Fruit fly (Drosophila melanogaster) S2 (cell line): ENCODE measurements around the gene Phae1.

Source experiments
- CG8478 ChIP-seq: fragments of >200 bp; optimal IDR thresholded peaks from 2 replicates; lab custom pipeline; 2018
- CTCF ChIP-seq, 2 experiments: fragments of >200 bp; optimal IDR thresholded peaks; 2 replicates each; lab custom pipeline; 2018

Gene Phae1

dm6 chr2L:12108779-12109564, at the start of gene Phae1, which contains the start of gene Rab6:
Gene Phae1 (plus strand): TSS chr2L:12109417.
Gene Rab6 (minus strand): TSS chr2L:12109116.
- peak in 1 of 2 experiments; percentile 4 for TF ChIP-seq CTCF (optimal IDR thresholded peaks at IDR 0.05; lab: Kevin White, UChicago)
- TF ChIP-seq CG8478 (lab: Kevin White, UChicago) = no peak

dm6 chr2L:12063035-12063434, 46.2 kb upstream of the Phae1 start, which contains the start of gene Rab3-GAP:
Gene Rab3-GAP (minus strand): TSS chr2L:12063184.
- TF ChIP-seq CTCF (optimal IDR thresholded peaks at IDR 0.05; lab: Kevin White, UChicago) (no peak), CG8478 (lab: Kevin White, UChicago) (no peak)

dm6 chr2L:12065683-12066386, 43.4 kb upstream of the Phae1 start:
- no peak for TF ChIP-seq CG8478 (lab: Kevin White, UChicago)
- no peak for TF ChIP-seq CTCF (optimal IDR thresholded peaks at IDR 0.05; lab: Kevin White, UChicago)

- TF ChIP-seq CG8478 (lab: Kevin White, UChicago) (no peak), CTCF (optimal IDR thresholded peaks at IDR 0.05; lab: Kevin White, UChicago) (no peak)
These were observed 42.5 kb upstream of the Phae1 start, which contains the start of gene firl for dm6 chr2L:12066617-12067251. Gene firl (minus strand): TSS chr2L:12066775.

dm6 chr2L:12075850-12076249, 33.4 kb upstream of the Phae1 start, which contains the start of gene CG14947:
Gene CG14947 (plus strand): TSS chr2L:12076100.
- TF ChIP-seq CTCF (optimal IDR thresholded peaks at IDR 0.05; lab: Kevin White, UChicago) (no peak), CG8478 (lab: Kevin White, UChicago) (no peak)

- TF ChIP-seq CTCF (optimal IDR thresholded peaks at IDR 0.05; lab: Kevin White, UChicago) (peak; percentile 73 to 77), CG8478 (lab: Kevin White, UChicago) (no peak)
These were observed 31.0 kb upstream of the Phae1 start for dm6 chr2L:12078123-12078658.

- TF ChIP-seq CG8478 (lab: Kevin White, UChicago) = no peak
- TF ChIP-seq CTCF (optimal IDR thresholded peaks at IDR 0.05; lab: Kevin White, UChicago) = no peak
These were observed 30.5 kb upstream of the Phae1 start for dm6 chr2L:12078695-12079094.

dm6 chr2L:12079827-12080381, 29.3 kb upstream of the Phae1 start:
- TF ChIP-seq CTCF (optimal IDR thresholded peaks at IDR 0.05; lab: Kevin White, UChicago) = no peak
- TF ChIP-seq CG8478 (lab: Kevin White, UChicago) = no peak

dm6 chr2L:12081118-12081665, 28.0 kb upstream of the Phae1 start:
- TF ChIP-seq CG8478 (lab: Kevin White, UChicago) (no peak), CTCF (optimal IDR thresholded peaks at IDR 0.05; lab: Kevin White, UChicago) (no peak)

dm6 chr2L:12085010-12085409, 24.2 kb upstream of the Phae1 start:
- TF ChIP-seq CG8478 (lab: Kevin White, UChicago) = no peak
- TF ChIP-seq CTCF (optimal IDR thresholded peaks at IDR 0.05; lab: Kevin White, UChicago) = no peak

- peak; percentile 80 to 85 for TF ChIP-seq CTCF (optimal IDR thresholded peaks at IDR 0.05; lab: Kevin White, UChicago)
- no peak for TF ChIP-seq CG8478 (lab: Kevin White, UChicago)
These were observed 23.5 kb upstream of the Phae1 start, which contains the start of gene prd for dm6 chr2L:12085619-12086171. Gene prd (minus strand): TSS chr2L:12085827.

- TF ChIP-seq CG8478 (lab: Kevin White, UChicago) (no peak), CTCF (optimal IDR thresholded peaks at IDR 0.05; lab: Kevin White, UChicago) (no peak)
These were observed 21.8 kb upstream of the Phae1 start for dm6 chr2L:12087442-12087841.

- TF ChIP-seq CTCF (optimal IDR thresholded peaks at IDR 0.05; lab: Kevin White, UChicago) (no peak), CG8478 (lab: Kevin White, UChicago) (no peak)
These were observed 20.1 kb upstream of the Phae1 start for dm6 chr2L:12089145-12089544.
